Worm (Caenorhabditis elegans) whole organism, early embryonic: ENCODE results near the gene F42F12.3.

Experiments used
- B0310.2 ChIP-seq: sonication (generic microtip); optimal IDR thresholded peaks from 2 replicates; lab custom pipeline; 2016; ENCODE audit warnings: mild to moderate bottlenecking, missing genetic modification characterization, missing compliant biosample characterization
- F13C5.2 ChIP-seq: sonication (generic microtip); optimal IDR thresholded peaks from 2 replicates; lab custom pipeline; 2017; ENCODE audit warnings: mild to moderate bottlenecking, missing genetic modification characterization, inconsistent platforms, missing compliant biosample characterization
- aly-1 ChIP-seq: sonication (generic microtip); optimal IDR thresholded peaks from 2 replicates; lab custom pipeline; 2016; ENCODE audit warnings: missing genetic modification characterization, missing compliant biosample characterization
- ama-1 ChIP-seq: fragments of 150-350 bp; optimal IDR thresholded peaks from 2 replicates; lab custom pipeline; 2014
- ceh-13 ChIP-seq: fragments of 200-800 bp; sonication (Bioruptor generic); optimal IDR thresholded peaks from 2 replicates; lab custom pipeline; 2018; ENCODE audit warnings: mild to moderate bottlenecking, missing genetic modification characterization, missing compliant biosample characterization
- ceh-36 ChIP-seq: sonication (generic microtip); optimal IDR thresholded peaks from 2 replicates; lab custom pipeline; 2016; ENCODE audit warnings: missing genetic modification characterization, inconsistent platforms, missing compliant biosample characterization
- ets-7 ChIP-seq: sonication (generic microtip); optimal IDR thresholded peaks from 2 replicates; lab custom pipeline; 2016; ENCODE audit warnings: missing genotype, missing genetic modification characterization, missing compliant biosample characterization
- flt-1 ChIP-seq: fragments of 200-800 bp; sonication (Bioruptor generic); IDR thresholded peaks from 2 replicates; pipeline ENCODE4 v1.3.6; 2022; ENCODE audit warnings: missing genetic modification characterization, missing compliant biosample characterization
- hmbx-1 ChIP-seq: sonication (generic microtip); optimal IDR thresholded peaks from 2 replicates; lab custom pipeline; 2016; ENCODE audit warnings: mild to moderate bottlenecking, missing genetic modification characterization, missing compliant biosample characterization
- hmg-4 ChIP-seq: fragments of 200-800 bp; sonication (Bioruptor generic); optimal IDR thresholded peaks from 2 replicates; lab custom pipeline; 2018; ENCODE audit warnings: mild to moderate bottlenecking, missing genetic modification characterization, missing compliant biosample characterization
- hnd-1 ChIP-seq: sonication (generic microtip); optimal IDR thresholded peaks from 2 replicates; lab custom pipeline; 2016; ENCODE audit warnings: missing genetic modification characterization, missing compliant biosample characterization
- pes-1 ChIP-seq: fragments of 200-800 bp; sonication (Bioruptor generic); IDR thresholded peaks from 2 replicates; pipeline ENCODE4 v1.3.6; 2022; ENCODE audit warnings: missing genetic modification reagents, missing genetic modification characterization, missing compliant biosample characterization
- scrt-1 ChIP-seq: fragments of 200-800 bp; sonication (Bioruptor generic); IDR thresholded peaks from 2 replicates; pipeline ENCODE4 v1.3.6; 2022; ENCODE audit warnings: missing genetic modification characterization, missing compliant biosample characterization
- sea-1 ChIP-seq: fragments of 200-800 bp; sonication (Bioruptor generic); conservative IDR thresholded peaks from 2 replicates; pipeline ENCODE4 v1.3.6; 2022; ENCODE audit warnings: missing genetic modification characterization, missing compliant biosample characterization
- tbx-11 ChIP-seq: fragments of 200-800 bp; sonication (Bioruptor generic); IDR thresholded peaks from 2 replicates; pipeline ENCODE4 v1.3.6; 2022; ENCODE audit warnings: missing genetic modification characterization, missing compliant biosample characterization
- tbx-37 ChIP-seq: fragments of 200-800 bp; sonication (Bioruptor generic); conservative IDR thresholded peaks from 2 replicates; pipeline ENCODE4 v1.3.6; 2022; ENCODE audit warnings: missing genetic modification reagents, missing genetic modification characterization, missing compliant biosample characterization
- tra-4 ChIP-seq: sonication (generic microtip); optimal IDR thresholded peaks from 2 replicates; lab custom pipeline; 2017; ENCODE audit warnings: missing genetic modification characterization, missing compliant biosample characterization

F42F12.3 gene

ce11 chrX:12367498-12367897 is 17.1 kb downstream of the F42F12.3 start:
- TF ChIP-seq tra-4 (tag; lab: Kevin White, UChicago) (no peak), sea-1 (peak; percentile 71; the same call in 1 of the 2 replicates), hmbx-1 (peak; percentile 39), ceh-36 (peak; percentile 60), aly-1 (peak; percentile 59), ama-1 (lab: Kevin White, UChicago) (no peak), scrt-1 (GFP tag; lab: Robert Waterston, UW) (peak; percentile 80), ceh-13 (GFP tag; lab: Kevin White, UChicago) (peak; percentile 55), hnd-1 (tag; lab: Kevin White, UChicago) (peak; percentile 47), tbx-11 (peak; percentile 82), flt-1 (GFP tag; lab: Robert Waterston, UW) (peak; percentile 84), tbx-37 (peak; percentile 60; the same call in 1 of the 2 replicates), B0310.2 (tag; lab: Kevin White, UChicago) (peak; percentile 39), hmg-4 (GFP tag; lab: Kevin White, UChicago) (peak; percentile 66), F13C5.2 (tag; lab: Kevin White, UChicago) (peak; percentile 84), pes-1 (GFP tag; lab: Robert Waterston, UW) (no peak; the same call in none of the 2 replicates), ets-7 (tag; lab: Kevin White, UChicago) (peak; percentile 26)

- TF ChIP-seq hmbx-1 (no peak), tra-4 (tag; lab: Kevin White, UChicago) (no peak), scrt-1 (GFP tag; lab: Robert Waterston, UW) (no peak), tbx-37 (no peak), ceh-13 (GFP tag; lab: Kevin White, UChicago) (no peak), hnd-1 (tag; lab: Kevin White, UChicago) (no peak), hmg-4 (GFP tag; lab: Kevin White, UChicago) (no peak), tbx-11 (no peak), sea-1 (no peak), B0310.2 (tag; lab: Kevin White, UChicago) (no peak), flt-1 (GFP tag; lab: Robert Waterston, UW) (no peak), ets-7 (tag; lab: Kevin White, UChicago) (no peak)
Observed at ce11 chrX:12371321-12371720, 20.9 kb downstream of the F42F12.3 start, which contains the start of gene rif-1.2. Gene rif-1.2 (minus strand): TSS chrX:12371421.

- no peak for TF ChIP-seq ama-1 (lab: Kevin White, UChicago)
- no peak for TF ChIP-seq hmbx-1
- TF ChIP-seq hmg-4 (GFP tag; lab: Kevin White, UChicago) = no peak
- no peak for TF ChIP-seq ceh-36
- no peak for TF ChIP-seq scrt-1 (GFP tag; lab: Robert Waterston, UW)
- no peak for TF ChIP-seq B0310.2 (tag; lab: Kevin White, UChicago)
- no peak for TF ChIP-seq tra-4 (tag; lab: Kevin White, UChicago)
Observed at ce11 chrX:12375783-12376182, 25.4 kb downstream of the F42F12.3 start.

ce11 chrX:12378293-12378692 is 27.9 kb downstream of the F42F12.3 start, which contains the start of gene glb-13:
Gene glb-13 (minus strand): TSS chrX:12378393.
- TF ChIP-seq pes-1 (GFP tag; lab: Robert Waterston, UW) (no peak), scrt-1 (GFP tag; lab: Robert Waterston, UW) (no peak), tbx-11 (no peak), aly-1 (no peak), hnd-1 (tag; lab: Kevin White, UChicago) (no peak), F13C5.2 (tag; lab: Kevin White, UChicago) (no peak), flt-1 (GFP tag; lab: Robert Waterston, UW) (no peak), hmbx-1 (no peak)

- no peak for TF ChIP-seq ceh-13 (GFP tag; lab: Kevin White, UChicago)
- TF ChIP-seq ets-7 (tag; lab: Kevin White, UChicago) = no peak
- no peak for TF ChIP-seq hmbx-1
- TF ChIP-seq tra-4 (tag; lab: Kevin White, UChicago) = no peak
- TF ChIP-seq hmg-4 (GFP tag; lab: Kevin White, UChicago) = no peak
- TF ChIP-seq ama-1 (lab: Kevin White, UChicago) = no peak
- no peak for TF ChIP-seq scrt-1 (GFP tag; lab: Robert Waterston, UW)
- TF ChIP-seq ceh-36 = no peak
- TF ChIP-seq tbx-11 = no peak
Observed at ce11 chrX:12391380-12391779, 41.0 kb downstream of the F42F12.3 start, which contains the start of gene nekl-3. Gene nekl-3 (minus strand): TSS chrX:12391480.

ce11 chrX:12393786-12394308 is 43.5 kb downstream of the F42F12.3 start, which contains the start of gene F17E5.2:
Gene F17E5.2 (plus strand): TSS chrX:12394258.
- peak; percentile 15; the same call in 1 of the 2 replicates for TF ChIP-seq flt-1 (GFP tag; lab: Robert Waterston, UW)
- no peak for TF ChIP-seq ceh-36
- TF ChIP-seq pes-1 (GFP tag; lab: Robert Waterston, UW) = no peak
- no peak for TF ChIP-seq tra-4 (tag; lab: Kevin White, UChicago)
- no peak for TF ChIP-seq hnd-1 (tag; lab: Kevin White, UChicago)
- 0 out of 2 replicates have a peak, but pooled peaks have one; percentile 18 for TF ChIP-seq tbx-11
- TF ChIP-seq tbx-37 = no peak
- TF ChIP-seq aly-1 = peak; percentile 32
- peak; percentile 18 for TF ChIP-seq F13C5.2 (tag; lab: Kevin White, UChicago)
